Worm (Caenorhabditis elegans): Measurements from ENCODE around the gene F14H3.4.

The F14H3.4 gene

ce11 chrV:16017671-16018070 lies 37.2 kb downstream of the F14H3.4 start, which contains the start of gene srx-43:
Gene srx-43 (plus strand): TSS chrV:16017971.
- no peak for TF ChIP-seq nhr-129 (tag; optimal IDR thresholded peaks at IDR 0.05)
- no peak for TF ChIP-seq nhr-11 (tag; optimal IDR thresholded peaks at IDR 0.05)
- TF ChIP-seq dmd-4 (tag; optimal IDR thresholded peaks at IDR 0.05), result no peak
- no peak for TF ChIP-seq alr-1 (tag; optimal IDR thresholded peaks at IDR 0.05)
- no peak for TF ChIP-seq ceh-82 (tag; optimal IDR thresholded peaks at IDR 0.05)
- no peak for TF ChIP-seq unc-62 (GFP tag; optimal IDR thresholded peaks at IDR 0.05)
- no peak for TF ChIP-seq Y55F3AM.14 (GFP tag; optimal IDR thresholded peaks at IDR 0.05)

- TF ChIP-seq mbf-1 (tag; optimal IDR thresholded peaks at IDR 0.05), result no peak
- TF ChIP-seq nhr-129 (tag; optimal IDR thresholded peaks at IDR 0.05), result no peak
- no peak for TF ChIP-seq crh-2 (tag; optimal IDR thresholded peaks at IDR 0.05)
- no peak for TF ChIP-seq gmeb-1 (tag; optimal IDR thresholded peaks at IDR 0.05)
- no peak for TF ChIP-seq lin-13 (GFP tag; optimal IDR thresholded peaks at IDR 0.05)
- TF ChIP-seq ztf-4 (tag; optimal IDR thresholded peaks at IDR 0.05), result no peak
- no peak for TF ChIP-seq ZK546.5 (tag; optimal IDR thresholded peaks at IDR 0.05)
These were observed 37.9 kb downstream of the F14H3.4 start for ce11 chrV:16016977-16017376.

ce11 chrV:16015652-16016051 lies 39.2 kb downstream of the F14H3.4 start, which contains the start of gene str-232:
Gene str-232 (minus strand): TSS chrV:16015752.
- TF ChIP-seq blmp-1 (tag; optimal IDR thresholded peaks at IDR 0.05; ENCODE audit: insufficient read depth), result no peak
- TF ChIP-seq peb-1 (tag; optimal IDR thresholded peaks at IDR 0.05), result no peak
- no peak for TF ChIP-seq nhr-25 (tag; optimal IDR thresholded peaks at IDR 0.05)
- TF ChIP-seq F13H6.1 (tag; optimal IDR thresholded peaks at IDR 0.05), result no peak
- TF ChIP-seq nhr-11 (tag; optimal IDR thresholded peaks at IDR 0.05), result no peak
- TF ChIP-seq C34F6.9 (tag; optimal IDR thresholded peaks at IDR 0.05), result no peak
- TF ChIP-seq zag-1 (tag; optimal IDR thresholded peaks at IDR 0.05), result no peak
- no peak for TF ChIP-seq dmd-4 (tag; optimal IDR thresholded peaks at IDR 0.05)
- TF ChIP-seq sma-9 (GFP tag; optimal IDR thresholded peaks at IDR 0.05), result no peak
- TF ChIP-seq sma-9 (tag; optimal IDR thresholded peaks at IDR 0.05), result no peak
- no peak for TF ChIP-seq nhr-12 (tag; optimal IDR thresholded peaks at IDR 0.05)
- no peak for TF ChIP-seq aly-2 (tag; optimal IDR thresholded peaks at IDR 0.05)
- TF ChIP-seq ztf-4 (tag; optimal IDR thresholded peaks at IDR 0.05), result no peak

- TF ChIP-seq unc-39 (tag; optimal IDR thresholded peaks at IDR 0.05) (no peak), sem-4 (tag; optimal IDR thresholded peaks at IDR 0.05) (no peak), aly-2 (tag; optimal IDR thresholded peaks at IDR 0.05) (no peak), elt-3 (tag; optimal IDR thresholded peaks at IDR 0.05) (no peak), mbf-1 (tag; optimal IDR thresholded peaks at IDR 0.05) (no peak)
These were observed 45.3 kb downstream of the F14H3.4 start, which contains the start of gene str-233 for ce11 chrV:16009564-16009963. Gene str-233 (minus strand): TSS chrV:16009664.

- TF ChIP-seq ztf-11 (tag; optimal IDR thresholded peaks at IDR 0.05) (no peak), sem-4 (tag; optimal IDR thresholded peaks at IDR 0.05) (no peak), nhr-11 (tag; optimal IDR thresholded peaks at IDR 0.05) (no peak), lin-11 (tag; optimal IDR thresholded peaks at IDR 0.05) (no peak), nhr-23 (tag; optimal IDR thresholded peaks at IDR 0.05) (no peak), lin-13 (GFP tag; optimal IDR thresholded peaks at IDR 0.05) (no peak), ceh-16 (tag; optimal IDR thresholded peaks at IDR 0.05) (no peak), skn-1 (tag; optimal IDR thresholded peaks at IDR 0.05) (no peak), lsy-2 (tag; optimal IDR thresholded peaks at IDR 0.05) (no peak), mbf-1 (tag; optimal IDR thresholded peaks at IDR 0.05) (no peak), nhr-25 (tag; optimal IDR thresholded peaks at IDR 0.05) (no peak)
These were observed 47.4 kb downstream of the F14H3.4 start, which contains the start of gene str-231 for ce11 chrV:16007505-16007904. Gene str-231 (minus strand): TSS chrV:16007605.
